Worm (Caenorhabditis elegans): Measurements from ENCODE around the gene H23L24.4.

ce11 chrIV:8728122-8728521 is 22.7 kb upstream of the H23L24.4 start, which contains the start of gene otub-3:
- TF ChIP-seq unc-130 (tag; optimal IDR thresholded peaks at IDR 0.05) (no peak), skn-1 (tag; optimal IDR thresholded peaks at IDR 0.05) (no peak), unc-86 (tag; optimal IDR thresholded peaks at IDR 0.05) (no peak), aly-2 (tag; optimal IDR thresholded peaks at IDR 0.05) (no peak), pag-3 (tag; optimal IDR thresholded peaks at IDR 0.05; ENCODE audit: borderline replicate concordance, insufficient read depth) (no peak), nhr-237 (tag; optimal IDR thresholded peaks at IDR 0.05) (no peak), isw-1 (GFP tag; IDR thresholded peaks at IDR 0.05) (no peak)
